Worm (Caenorhabditis elegans) whole organism, early embryonic: ENCODE measurements around the gene cyn-9.

Experiments
- ama-1 ChIP-seq: fragments of 150-350 bp; optimal IDR thresholded peaks from 2 replicates; lab custom pipeline; 2014
- ets-7 ChIP-seq: sonication (generic microtip); optimal IDR thresholded peaks from 2 replicates; lab custom pipeline; 2016; ENCODE audit warnings: missing genotype, missing genetic modification characterization, missing compliant biosample characterization
- flt-1 ChIP-seq: fragments of 200-800 bp; sonication (Bioruptor generic); IDR thresholded peaks from 2 replicates; pipeline ENCODE4 v1.3.6; 2022; ENCODE audit warnings: missing genetic modification characterization, missing compliant biosample characterization
- hmg-4 ChIP-seq: fragments of 200-800 bp; sonication (Bioruptor generic); optimal IDR thresholded peaks from 2 replicates; lab custom pipeline; 2018; ENCODE audit warnings: mild to moderate bottlenecking, missing genetic modification characterization, missing compliant biosample characterization
- hnd-1 ChIP-seq: sonication (generic microtip); optimal IDR thresholded peaks from 2 replicates; lab custom pipeline; 2016; ENCODE audit warnings: missing genetic modification characterization, missing compliant biosample characterization
- scrt-1 ChIP-seq: fragments of 200-800 bp; sonication (Bioruptor generic); IDR thresholded peaks from 2 replicates; pipeline ENCODE4 v1.3.6; 2022; ENCODE audit warnings: missing genetic modification characterization, missing compliant biosample characterization
- sea-1 ChIP-seq: fragments of 200-800 bp; sonication (Bioruptor generic); conservative IDR thresholded peaks from 2 replicates; pipeline ENCODE4 v1.3.6; 2022; ENCODE audit warnings: missing genetic modification characterization, missing compliant biosample characterization
- tra-4 ChIP-seq: sonication (generic microtip); optimal IDR thresholded peaks from 2 replicates; lab custom pipeline; 2017; ENCODE audit warnings: missing genetic modification characterization, missing compliant biosample characterization

DNA sequence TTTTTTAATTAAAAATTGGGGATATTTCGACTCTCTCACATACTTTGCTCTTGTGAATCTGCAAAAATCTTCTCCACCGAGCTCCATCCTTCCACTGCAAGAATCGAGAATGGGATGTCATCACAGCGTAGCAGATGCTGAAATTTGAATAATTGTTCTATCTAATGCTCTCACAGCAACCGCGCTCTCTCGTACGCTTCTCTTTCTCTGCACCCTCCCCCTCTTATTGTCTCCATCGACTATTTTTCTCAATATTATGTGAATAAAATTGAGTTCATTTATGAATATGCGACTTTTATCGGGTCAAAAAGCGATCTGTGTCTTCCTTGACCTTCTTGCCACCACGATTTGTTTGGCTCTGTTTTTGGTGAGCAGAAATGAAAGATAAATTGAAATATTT is 34.6 kb upstream of the cyn-9 start, which contains the start of gene F34D10.3:
- TF ChIP-seq hmg-4 (no peak), ama-1 (lab: Kevin White, UChicago) (no peak), ets-7 (tag; lab: Kevin White, UChicago) (no peak), flt-1 (GFP tag; lab: Robert Waterston, UW) (no peak), tra-4 (tag; lab: Kevin White, UChicago) (no peak), scrt-1 (GFP tag; lab: Robert Waterston, UW) (no peak), hnd-1 (tag; lab: Kevin White, UChicago) (no peak), sea-1 (no peak)
